Fruit fly (Drosophila melanogaster) whole organism, embryonic: ENCODE data around the gene drongo.

Experiments used
- Bgb ChIP-seq: fragments of 200-800 bp; sonication (Bioruptor generic); IDR thresholded peaks from 2 replicates; pipeline ENCODE4 v1.3.6; 2022; ENCODE audit warnings: missing biosample characterization, missing genetic modification characterization; ENCODE audit not compliant: partially characterized antibody
- Bteb2 ChIP-seq: fragments of 200-800 bp; sonication (Bioruptor generic); optimal IDR thresholded peaks from 2 replicates; lab custom pipeline; 2016; ENCODE audit warnings: missing biosample characterization, missing genetic modification characterization
- CG10462 ChIP-seq: fragments of 200-800 bp; sonication (Bioruptor generic); optimal IDR thresholded peaks from 2 replicates; lab custom pipeline; 2016; ENCODE audit warnings: missing biosample characterization, missing genetic modification characterization
- CG11560 ChIP-seq: fragments of 200-800 bp; sonication (Bioruptor generic); IDR thresholded peaks from 3 replicates; pipeline ENCODE4 v1.3.6; 2022; ENCODE audit warnings: missing biosample characterization, missing genetic modification characterization
- CG14050 ChIP-seq: fragments of 200-800 bp; sonication (Bioruptor generic); IDR thresholded peaks from 3 replicates; pipeline ENCODE4 v1.3.6; 2022; ENCODE audit warnings: missing biosample characterization, missing genetic modification characterization
- CG14860 ChIP-seq: fragments of 200-800 bp; sonication (Bioruptor generic); IDR thresholded peaks from 3 replicates; pipeline ENCODE4 v1.3.6; 2022; ENCODE audit warnings: missing biosample characterization, missing genetic modification characterization; ENCODE audit not compliant: partially characterized antibody
- CG15011 ChIP-seq: fragments of 200-800 bp; sonication (Bioruptor generic); optimal IDR thresholded peaks from 3 replicates; lab custom pipeline; 2018; ENCODE audit warnings: missing biosample characterization, mild to moderate bottlenecking, missing genetic modification characterization
- CG15269 ChIP-seq: fragments of 200-800 bp; sonication (Bioruptor generic); optimal IDR thresholded peaks from 2 replicates; lab custom pipeline; 2018; ENCODE audit warnings: missing biosample characterization, mild to moderate bottlenecking, missing genetic modification characterization, moderate library complexity
- CG15479 ChIP-seq: fragments of 200-800 bp; sonication (Bioruptor generic); optimal IDR thresholded peaks from 3 replicates; lab custom pipeline; 2019; ENCODE audit warnings: missing biosample characterization, mild to moderate bottlenecking, missing genetic modification characterization, moderate library complexity
- CG15514 ChIP-seq: fragments of 200-800 bp; sonication (Bioruptor generic); optimal IDR thresholded peaks from 3 replicates; lab custom pipeline; 2017; ENCODE audit warnings: missing biosample characterization, missing genetic modification characterization, mild to moderate bottlenecking, moderate library complexity, missing genetic modification reagents
- CG17361 ChIP-seq: fragments of 200-800 bp; sonication (Bioruptor generic); IDR thresholded peaks from 3 replicates; pipeline ENCODE4 v1.3.6; 2022; ENCODE audit warnings: missing biosample characterization, missing genetic modification characterization
- CG17829 ChIP-seq: fragments of 200-800 bp; optimal IDR thresholded peaks from 2 replicates; lab custom pipeline; 2019; ENCODE audit warnings: missing biosample characterization, mild to moderate bottlenecking, missing genetic modification characterization, moderate library complexity
- CG32772 ChIP-seq: fragments of 200-800 bp; sonication (Bioruptor generic); IDR thresholded peaks from 2 replicates; pipeline ENCODE4 v1.3.6; 2022; ENCODE audit warnings: missing biosample characterization, missing genetic modification characterization
- CG34224 ChIP-seq: fragments of 200-800 bp; sonication (Bioruptor generic); IDR thresholded peaks from 3 replicates; pipeline ENCODE4 v1.3.6; 2022; ENCODE audit warnings: missing biosample characterization, missing genetic modification characterization; ENCODE audit not compliant: partially characterized antibody
- CG6175 ChIP-seq: fragments of 200-800 bp; sonication (Bioruptor generic); IDR thresholded peaks from 3 replicates; pipeline ENCODE4 v1.3.6; 2022; ENCODE audit warnings: missing biosample characterization, missing genetic modification characterization
- CG7745 ChIP-seq: fragments of 200-800 bp; sonication (Bioruptor generic); optimal IDR thresholded peaks from 2 replicates; lab custom pipeline; 2018; ENCODE audit warnings: missing biosample characterization, mild to moderate bottlenecking, missing genetic modification characterization, moderate library complexity
- CG7786 ChIP-seq: fragments of 200-800 bp; sonication (Bioruptor generic); optimal IDR thresholded peaks from 2 replicates; lab custom pipeline; 2016; ENCODE audit warnings: missing biosample characterization, missing genetic modification characterization
- CG8478 ChIP-seq: fragments of >200 bp; optimal IDR thresholded peaks from 2 replicates; lab custom pipeline; 2018
- CG8944 ChIP-seq: fragments of 200-800 bp; sonication (Bioruptor generic); optimal IDR thresholded peaks from 3 replicates; lab custom pipeline; 2016; ENCODE audit warnings: missing biosample characterization, missing genetic modification characterization
- CG9215 ChIP-seq: fragments of 200-800 bp; sonication (Bioruptor generic); IDR thresholded peaks from 2 replicates; pipeline ENCODE4 v1.3.6; 2022; ENCODE audit warnings: missing biosample characterization, missing genetic modification characterization
- CG9727 ChIP-seq: fragments of 200-800 bp; sonication (Bioruptor generic); optimal IDR thresholded peaks from 3 replicates; lab custom pipeline; 2017; ENCODE audit warnings: missing biosample characterization, mild to moderate bottlenecking, missing genetic modification characterization
- CrebB ChIP-seq: fragments of 200-800 bp; sonication (Bioruptor generic); optimal IDR thresholded peaks from 3 replicates; lab custom pipeline; 2018; ENCODE audit warnings: missing biosample characterization, mild to moderate bottlenecking, missing genetic modification characterization
- D19A ChIP-seq: fragments of 200-800 bp; optimal IDR thresholded peaks from 3 replicates; lab custom pipeline; 2019; ENCODE audit warnings: missing biosample characterization, mild to moderate bottlenecking, missing genetic modification characterization, moderate library complexity
- Fer2 ChIP-seq: fragments of 200-800 bp; sonication (Bioruptor generic); optimal IDR thresholded peaks from 2 replicates; lab custom pipeline; 2018; ENCODE audit warnings: missing biosample characterization, mild to moderate bottlenecking, missing genetic modification characterization, moderate library complexity
- H2.0 ChIP-seq: fragments of 200-800 bp; sonication (Bioruptor generic); IDR thresholded peaks from 2 replicates; pipeline ENCODE4 v1.3.6; 2022; ENCODE audit warnings: missing biosample characterization, missing genetic modification characterization
- Lhr ChIP-seq: fragments of 200-800 bp; sonication (Bioruptor generic); optimal IDR thresholded peaks from 3 replicates; lab custom pipeline; 2017; ENCODE audit warnings: mild to moderate bottlenecking, missing biosample characterization, missing genetic modification reagents, missing genetic modification characterization
- Med ChIP-seq: fragments of 200-800 bp; sonication (Bioruptor generic); peaks from one replicate; lab custom pipeline; 2016; ENCODE audit warnings: missing biosample characterization, missing genetic modification characterization, mild to moderate bottlenecking, inconsistent platforms, moderate library complexity
- Meics ChIP-seq: fragments of 200-800 bp; sonication (Bioruptor generic); optimal IDR thresholded peaks from 2 replicates; lab custom pipeline; 2017; ENCODE audit warnings: missing biosample characterization, mild to moderate bottlenecking, missing genetic modification characterization
- Nf-YC ChIP-seq: fragments of 200-800 bp; optimal IDR thresholded peaks from 3 replicates; lab custom pipeline; 2019; ENCODE audit warnings: missing biosample characterization, mild to moderate bottlenecking, missing genetic modification characterization, moderate library complexity
- Ravus ChIP-seq: fragments of 200-800 bp; sonication (Bioruptor generic); IDR thresholded peaks from 2 replicates; pipeline ENCODE4 v1.3.6; 2022; ENCODE audit warnings: missing biosample characterization, missing genetic modification characterization
- Rfx ChIP-seq: fragments of 200-800 bp; sonication (Bioruptor generic); IDR thresholded peaks from 2 replicates; pipeline ENCODE4 v1.3.6; 2022; ENCODE audit warnings: missing biosample characterization, missing genetic modification characterization
- Rx ChIP-seq: fragments of 200-800 bp; sonication (Bioruptor generic); IDR thresholded peaks from 2 replicates; pipeline ENCODE4 v1.3.6; 2022; ENCODE audit warnings: missing biosample characterization, missing genetic modification characterization
- Taf1 ChIP-seq: fragments of 200-800 bp; sonication (Bioruptor generic); IDR thresholded peaks from 2 replicates; pipeline ENCODE4 v1.3.6; 2022; ENCODE audit warnings: missing biosample characterization, missing genetic modification characterization
- Vsx1 ChIP-seq: fragments of 200-800 bp; sonication (Bioruptor generic); optimal IDR thresholded peaks from 2 replicates; lab custom pipeline; 2017; ENCODE audit warnings: missing biosample characterization, mild to moderate bottlenecking, missing genetic modification characterization, missing genetic modification reagents
- ash1 ChIP-seq: fragments of 200-800 bp; sonication (Bioruptor generic); optimal IDR thresholded peaks from 2 replicates; lab custom pipeline; 2018; ENCODE audit warnings: missing biosample characterization, mild to moderate bottlenecking, missing genetic modification characterization
- cad ChIP-seq: fragments of >200 bp; optimal IDR thresholded peaks from 2 replicates; lab custom pipeline; 2017; ENCODE audit warnings: missing biosample characterization, missing genetic modification characterization
- caup ChIP-seq: fragments of 200-800 bp; sonication (Bioruptor generic); optimal IDR thresholded peaks from 3 replicates; lab custom pipeline; 2017; ENCODE audit warnings: missing biosample characterization, mild to moderate bottlenecking, missing genetic modification characterization, moderate library complexity; ENCODE audit not compliant: severe bottlenecking
- cg ChIP-seq: fragments of 200-800 bp; sonication (Bioruptor generic); optimal IDR thresholded peaks from 3 replicates; lab custom pipeline; 2019; ENCODE audit warnings: missing biosample characterization, mild to moderate bottlenecking, missing genetic modification characterization, moderate library complexity
- dm ChIP-seq: fragments of 200-800 bp; sonication (Bioruptor generic); optimal IDR thresholded peaks from 3 replicates; lab custom pipeline; 2016; ENCODE audit warnings: missing biosample characterization, missing genetic modification characterization
- dysf ChIP-seq: fragments of 200-800 bp; sonication (Bioruptor generic); IDR thresholded peaks from 3 replicates; pipeline ENCODE4 v1.3.6; 2022; ENCODE audit warnings: missing biosample characterization, missing genetic modification characterization
- gsb-n ChIP-seq: fragments of 200-800 bp; sonication (Bioruptor generic); optimal IDR thresholded peaks from 3 replicates; lab custom pipeline; 2018; ENCODE audit warnings: missing biosample characterization, mild to moderate bottlenecking, missing genetic modification characterization
- ham ChIP-seq: fragments of 200-800 bp; sonication (Bioruptor generic); IDR thresholded peaks from 2 replicates; pipeline ENCODE4 v1.3.6; 2022; ENCODE audit warnings: missing biosample characterization, missing genetic modification characterization
- hth ChIP-seq: fragments of >200 bp; optimal IDR thresholded peaks from 2 replicates; lab custom pipeline; 2017; ENCODE audit warnings: inconsistent platforms
- kay ChIP-seq: fragments of 200-800 bp; sonication (Bioruptor generic); optimal IDR thresholded peaks from 2 replicates; lab custom pipeline; 2016; ENCODE audit warnings: missing biosample characterization, missing genetic modification characterization
- pfk ChIP-seq: fragments of 200-800 bp; sonication (Bioruptor generic); optimal IDR thresholded peaks from 2 replicates; lab custom pipeline; 2018; ENCODE audit warnings: missing biosample characterization, mild to moderate bottlenecking, missing genetic modification characterization, moderate library complexity
- ranshi ChIP-seq: fragments of 200-800 bp; sonication (Bioruptor generic); IDR thresholded peaks from 2 replicates; pipeline ENCODE4 v1.3.6; 2022; ENCODE audit warnings: missing biosample characterization, missing genetic modification characterization
- seq ChIP-seq: fragments of 200-800 bp; sonication (Bioruptor generic); IDR thresholded peaks from 2 replicates; pipeline ENCODE4 v1.3.6; 2022; ENCODE audit warnings: missing biosample characterization, missing genetic modification characterization
- ssp ChIP-seq: fragments of 200-800 bp; sonication (Bioruptor generic); IDR thresholded peaks from 2 replicates; pipeline ENCODE4 v1.3.6; 2022; ENCODE audit warnings: missing biosample characterization, missing genetic modification characterization

Gene drongo

DNA sequence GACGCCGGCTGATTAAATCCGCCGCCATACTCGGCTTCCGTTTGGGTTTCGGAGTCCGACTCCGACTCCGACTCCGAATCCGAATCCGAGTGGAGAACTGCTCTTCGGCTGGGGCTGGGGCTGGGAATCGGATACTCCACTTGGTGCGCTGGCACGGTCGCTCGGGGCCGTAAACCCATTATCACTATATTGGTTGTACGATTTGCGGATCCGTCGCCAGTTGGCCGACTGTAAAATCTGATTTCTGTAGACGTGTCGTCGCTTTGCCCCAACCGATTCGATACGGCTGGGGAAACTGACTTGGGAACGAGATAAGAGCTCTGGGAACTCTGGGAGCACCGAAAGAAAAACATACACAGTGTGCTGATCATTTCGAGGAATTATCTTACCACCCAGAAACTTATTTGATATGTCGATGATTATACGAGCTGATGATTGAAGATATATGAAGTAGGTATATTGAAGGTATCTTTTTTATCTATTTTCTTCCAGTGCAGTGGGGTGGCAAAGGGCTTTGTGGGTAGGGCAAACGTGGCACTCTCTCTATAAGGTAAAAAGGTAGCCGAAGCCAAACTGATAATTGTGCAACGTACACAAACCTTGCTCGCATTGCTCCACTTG, 7.1 kb upstream of the drongo start (continued):
- TF ChIP-seq CG6175 (GFP tag; lab: Robert Waterston, UW) = no peak
- TF ChIP-seq CG34224 (GFP tag; lab: Robert Waterston, UW) = no peak
- no peak for TF ChIP-seq CG14860 (GFP tag; lab: Robert Waterston, UW)
- peak; percentile 31; the same call in 1 of the 3 replicates for TF ChIP-seq CG17361
- peak; percentile 13 for TF ChIP-seq kay (GFP tag; lab: Kevin White, UChicago)
- peak; percentile 13 for TF ChIP-seq CG15514
- peak; percentile 16 for TF ChIP-seq D19A (tag; lab: Kevin White, UChicago)
- no peak for TF ChIP-seq CG15479 (GFP tag; lab: Kevin White, UChicago)
- TF ChIP-seq gsb-n = peak; percentile 38
- TF ChIP-seq caup = peak; percentile 37
- no peak for TF ChIP-seq CG9215 (GFP tag; lab: Robert Waterston, UW)
- peak; percentile 31 for TF ChIP-seq CG10462 (GFP tag; lab: Kevin White, UChicago)
- TF ChIP-seq, all 482 proteins: peak for 223

DNA sequence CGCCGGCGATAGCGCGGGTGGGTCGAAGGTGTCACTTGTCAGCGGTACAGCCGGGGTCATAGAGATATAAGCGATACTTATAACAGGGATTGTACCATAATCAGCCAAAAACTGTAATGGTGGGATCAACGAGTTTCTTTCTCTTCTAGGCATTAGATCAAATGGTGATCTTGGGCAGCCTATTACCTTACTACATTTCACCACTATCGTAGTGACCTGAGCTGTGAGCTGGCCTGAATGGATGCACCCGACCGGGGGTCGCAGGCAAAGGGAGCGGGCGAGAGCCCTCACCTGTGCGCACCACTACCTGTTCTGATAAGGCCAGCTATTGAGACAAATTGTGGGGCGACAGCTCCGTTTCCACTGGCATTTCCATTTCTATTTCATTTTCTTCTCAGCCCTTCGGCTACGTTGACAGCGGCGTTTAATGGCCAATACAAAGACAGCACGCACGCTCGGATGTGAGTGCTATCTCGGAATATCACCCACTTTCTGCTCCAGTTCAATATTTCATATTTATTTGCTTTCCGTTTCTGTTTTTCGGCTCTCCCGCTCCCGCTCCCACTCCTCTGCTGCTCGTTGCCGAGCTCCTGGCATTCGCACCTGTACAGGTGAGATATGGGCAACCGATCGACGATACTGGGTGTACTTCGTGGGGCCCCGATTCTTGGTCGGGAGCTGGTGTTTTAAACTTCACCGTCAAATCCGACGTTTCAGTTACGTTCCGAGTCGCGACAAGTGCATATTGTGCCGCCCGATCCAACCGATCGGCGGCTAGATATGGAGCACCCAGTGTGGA, 6.0 kb upstream of the drongo start:
- TF ChIP-seq ranshi = peak; percentile 84
- peak; percentile 41 for TF ChIP-seq CrebB (tag; lab: Kevin White, UChicago)
- TF ChIP-seq Bteb2 = no peak
- TF ChIP-seq Rfx = peak; percentile 76
- peak; percentile 88 for TF ChIP-seq CG32772 (GFP tag; lab: Robert Waterston, UW)
- TF ChIP-seq CG14050 (GFP tag; lab: Robert Waterston, UW) = peak; percentile 65
- TF ChIP-seq CG7786 (GFP tag; lab: Kevin White, UChicago) = peak; percentile 67
- peak; percentile 59; the same call in 1 of the 2 replicates for TF ChIP-seq seq (GFP tag; lab: Robert Waterston, UW)
- peak; percentile 63; the same call in 1 of the 3 replicates for TF ChIP-seq CG11560
- peak; percentile 63 for TF ChIP-seq CG8944
- TF ChIP-seq Meics (GFP tag; lab: Kevin White, UChicago) = peak; percentile 68
- TF ChIP-seq dysf = peak; percentile 82
- TF ChIP-seq H2.0 (GFP tag; lab: Robert Waterston, UW) = peak; percentile 74
- TF ChIP-seq ham (GFP tag; lab: Robert Waterston, UW) = 0 out of 2 replicates have a peak, but pooled peaks have one; percentile 26
- TF ChIP-seq hth = no peak
- TF ChIP-seq Rx (GFP tag; lab: Robert Waterston, UW) = peak; percentile 77
- TF ChIP-seq ssp (GFP tag; lab: Robert Waterston, UW) = peak; percentile 71
- peak; percentile 23 for TF ChIP-seq Lhr (GFP tag; lab: Kevin White, UChicago)
- no peak for TF ChIP-seq Fer2 (tag; lab: Kevin White, UChicago)
- TF ChIP-seq cad = no peak
- peak; percentile 77 for TF ChIP-seq CG17829
- TF ChIP-seq Nf-YC (tag; lab: Kevin White, UChicago) = peak; percentile 23
- no peak for TF ChIP-seq CG8478 (lab: Kevin White, UChicago)
- TF ChIP-seq Bgb (GFP tag; lab: Robert Waterston, UW) = no peak
- peak; percentile 66 for TF ChIP-seq CG9727 (GFP tag; lab: Kevin White, UChicago)
- no peak for TF ChIP-seq pfk (GFP tag; lab: Kevin White, UChicago)
- peak; percentile 5; the same call in 1 of the 2 replicates for TF ChIP-seq Ravus (GFP tag; lab: Robert Waterston, UW)
- peak; percentile 35 for TF ChIP-seq dm (GFP tag; lab: Kevin White, UChicago)
- TF ChIP-seq CG10462 (GFP tag; lab: Kevin White, UChicago) = peak; percentile 34
- TF ChIP-seq CG15011 (GFP tag; lab: Kevin White, UChicago) = peak; percentile 60
- TF ChIP-seq Taf1 (GFP tag; lab: Robert Waterston, UW) = peak; percentile 53; the same call in 1 of the 2 replicates
- TF ChIP-seq ash1 (GFP tag; lab: Kevin White, UChicago) = no peak
- TF ChIP-seq cg (GFP tag; lab: Kevin White, UChicago) = no peak
- peak; percentile 96 for TF ChIP-seq Med (GFP tag; lab: Kevin White, UChicago)
- TF ChIP-seq Vsx1 (GFP tag; lab: Kevin White, UChicago) = peak; percentile 58
- TF ChIP-seq CG7745 = no peak
- TF ChIP-seq CG15269 = peak; percentile 70
